Fruit fly (Drosophila melanogaster) whole organism, embryonic: Measurements from ENCODE around the gene CG10019.

ENCODE experiments used
- ATbp ChIP-seq: fragments of 200-800 bp; sonication (Bioruptor generic); optimal IDR thresholded peaks from 2 replicates; lab custom pipeline; 2017; ENCODE audit warnings: missing biosample characterization, mild to moderate bottlenecking, missing genetic modification characterization, missing genetic modification reagents
- Antp ChIP-seq: fragments of 200-800 bp; sonication (Bioruptor generic); optimal IDR thresholded peaks from 3 replicates; lab custom pipeline; 2016; ENCODE audit warnings: missing biosample characterization, missing genetic modification characterization
- B-H2 ChIP-seq: fragments of 200-800 bp; sonication (Bioruptor generic); optimal IDR thresholded peaks from 2 replicates; lab custom pipeline; 2018; ENCODE audit warnings: missing biosample characterization, mild to moderate bottlenecking, missing genetic modification characterization
- CG10274 ChIP-seq: fragments of 200-800 bp; sonication (Bioruptor generic); optimal IDR thresholded peaks from 3 replicates; lab custom pipeline; 2017; ENCODE audit warnings: missing biosample characterization, mild to moderate bottlenecking, missing genetic modification characterization
- CG10654 ChIP-seq: fragments of 200-800 bp; sonication (Bioruptor generic); optimal IDR thresholded peaks from 2 replicates; lab custom pipeline; 2016; ENCODE audit warnings: missing biosample characterization, missing genetic modification characterization
- CG10959 ChIP-seq: fragments of 200-800 bp; sonication (Bioruptor generic); IDR thresholded peaks from 2 replicates; pipeline ENCODE4 v1.3.6; 2022; ENCODE audit warnings: missing biosample characterization, missing genetic modification characterization
- CG11695 ChIP-seq: fragments of 200-800 bp; sonication (Bioruptor generic); IDR thresholded peaks from 3 replicates; pipeline ENCODE4 v1.3.6; 2022; ENCODE audit warnings: missing biosample characterization, missing genetic modification characterization
- CG12236 ChIP-seq: fragments of 200-800 bp; sonication (Bioruptor generic); optimal IDR thresholded peaks from 2 replicates; lab custom pipeline; 2016; ENCODE audit warnings: missing biosample characterization, missing genetic modification characterization
- CG13775 ChIP-seq: fragments of 200-800 bp; sonication (Bioruptor generic); optimal IDR thresholded peaks from 3 replicates; lab custom pipeline; 2017; ENCODE audit warnings: missing biosample characterization, mild to moderate bottlenecking, missing genetic modification characterization
- CG15514 ChIP-seq: fragments of 200-800 bp; sonication (Bioruptor generic); optimal IDR thresholded peaks from 3 replicates; lab custom pipeline; 2017; ENCODE audit warnings: missing biosample characterization, missing genetic modification characterization, mild to moderate bottlenecking, moderate library complexity, missing genetic modification reagents
- CG1602 ChIP-seq: fragments of 200-800 bp; sonication (Bioruptor generic); optimal IDR thresholded peaks from 3 replicates; lab custom pipeline; 2016; ENCODE audit warnings: missing biosample characterization, missing genetic modification characterization
- CG17829 ChIP-seq: fragments of 200-800 bp; optimal IDR thresholded peaks from 2 replicates; lab custom pipeline; 2019; ENCODE audit warnings: missing biosample characterization, mild to moderate bottlenecking, missing genetic modification characterization, moderate library complexity
- CG2120 ChIP-seq: fragments of 200-800 bp; sonication (Bioruptor generic); optimal IDR thresholded peaks from 3 replicates; lab custom pipeline; 2016; ENCODE audit warnings: missing biosample characterization, missing genetic modification characterization
- CG2129 ChIP-seq: fragments of 200-800 bp; sonication (Bioruptor generic); IDR thresholded peaks from 2 replicates; pipeline ENCODE4 v1.3.6; 2022; ENCODE audit warnings: missing biosample characterization, missing genetic modification characterization; ENCODE audit not compliant: partially characterized antibody
- CG30020 ChIP-seq: fragments of 200-800 bp; optimal IDR thresholded peaks from 2 replicates; lab custom pipeline; 2019; ENCODE audit warnings: missing biosample characterization, mild to moderate bottlenecking, missing genetic modification characterization, moderate library complexity
- CG30431 ChIP-seq: fragments of 200-800 bp; sonication (Bioruptor generic); optimal IDR thresholded peaks from 2 replicates; lab custom pipeline; 2017; ENCODE audit warnings: missing biosample characterization, missing genetic modification characterization
- CG33213 ChIP-seq: fragments of 200-800 bp; sonication (Bioruptor generic); optimal IDR thresholded peaks from 3 replicates; lab custom pipeline; 2016; ENCODE audit warnings: missing biosample characterization, missing genetic modification characterization
- CG3407 ChIP-seq: fragments of 200-800 bp; sonication (Bioruptor generic); optimal IDR thresholded peaks from 2 replicates; lab custom pipeline; 2018; ENCODE audit warnings: missing biosample characterization, mild to moderate bottlenecking, missing genetic modification characterization
- CG34376 ChIP-seq: fragments of 200-800 bp; sonication (Bioruptor generic); optimal IDR thresholded peaks from 2 replicates; lab custom pipeline; 2018; ENCODE audit warnings: missing biosample characterization, mild to moderate bottlenecking, missing genetic modification characterization
- CG4404 ChIP-seq: fragments of 200-800 bp; sonication (Bioruptor generic); IDR thresholded peaks from 2 replicates; pipeline ENCODE4 v1.3.6; 2022; ENCODE audit warnings: missing biosample characterization, missing genetic modification characterization
- CrebB ChIP-seq: fragments of 200-800 bp; sonication (Bioruptor generic); optimal IDR thresholded peaks from 3 replicates; lab custom pipeline; 2018; ENCODE audit warnings: missing biosample characterization, mild to moderate bottlenecking, missing genetic modification characterization
- Dek ChIP-seq: fragments of 200-800 bp; sonication (Bioruptor generic); optimal IDR thresholded peaks from 3 replicates; lab custom pipeline; 2019; ENCODE audit warnings: missing biosample characterization, mild to moderate bottlenecking, missing genetic modification characterization, moderate library complexity
- Ets97D ChIP-seq: fragments of 200-800 bp; sonication (Bioruptor generic); optimal IDR thresholded peaks from 3 replicates; lab custom pipeline; 2016; ENCODE audit warnings: missing biosample characterization, missing genetic modification characterization
- HHEX ChIP-seq: fragments of 200-800 bp; sonication (Bioruptor generic); optimal IDR thresholded peaks from 3 replicates; lab custom pipeline; 2017; ENCODE audit warnings: missing biosample characterization, mild to moderate bottlenecking, missing genetic modification characterization, missing genetic modification reagents
- Hmx ChIP-seq: fragments of 200-800 bp; sonication (Bioruptor generic); optimal IDR thresholded peaks from 2 replicates; lab custom pipeline; 2016; ENCODE audit warnings: missing biosample characterization, missing genetic modification characterization
- Hr3 ChIP-seq: fragments of 200-800 bp; sonication (Bioruptor generic); optimal IDR thresholded peaks from 3 replicates; lab custom pipeline; 2016; ENCODE audit warnings: missing biosample characterization, missing genetic modification characterization
- Myb ChIP-seq: fragments of 200-800 bp; sonication (Bioruptor generic); optimal IDR thresholded peaks from 2 replicates; lab custom pipeline; 2016; ENCODE audit warnings: missing biosample characterization, missing genetic modification characterization
- NFAT ChIP-seq: fragments of 200-800 bp; sonication (Bioruptor generic); IDR thresholded peaks from 2 replicates; pipeline ENCODE4 v1.3.6; 2022; ENCODE audit warnings: missing biosample characterization, missing genetic modification characterization
- NK7.1 ChIP-seq: fragments of 200-800 bp; sonication (Bioruptor generic); optimal IDR thresholded peaks from 3 replicates; lab custom pipeline; 2016; ENCODE audit warnings: missing biosample characterization, missing genetic modification characterization
- Nf-YB ChIP-seq: fragments of 200-800 bp; sonication (Bioruptor generic); optimal IDR thresholded peaks from 3 replicates; lab custom pipeline; 2019; ENCODE audit warnings: missing biosample characterization, mild to moderate bottlenecking, missing genetic modification characterization, moderate library complexity
- Oli ChIP-seq: fragments of 200-800 bp; sonication (Bioruptor generic); optimal IDR thresholded peaks from 2 replicates; lab custom pipeline; 2018; ENCODE audit warnings: missing biosample characterization, mild to moderate bottlenecking, missing genetic modification characterization, moderate library complexity
- abd-A ChIP-seq: fragments of 200-800 bp; sonication (Bioruptor generic); optimal IDR thresholded peaks from 3 replicates; lab custom pipeline; 2019; ENCODE audit warnings: missing biosample characterization, mild to moderate bottlenecking, missing genetic modification characterization, moderate library complexity
- bigmax ChIP-seq: fragments of 200-800 bp; sonication (Bioruptor generic); optimal IDR thresholded peaks from 2 replicates; lab custom pipeline; 2018; ENCODE audit warnings: missing biosample characterization, mild to moderate bottlenecking, missing genetic modification characterization
- bsh ChIP-seq, 2 experiments: fragments of 200-800 bp; sonication (Bioruptor generic); optimal IDR thresholded peaks; 2 replicates each; lab custom pipeline; 2017 to 2018; ENCODE audit warnings: mild to moderate bottlenecking in 2 of 2, missing biosample characterization in 2 of 2, missing genetic modification characterization in 2 of 2, moderate library complexity in 1 of 2
- btn ChIP-seq: fragments of 200-800 bp; sonication (Bioruptor generic); optimal IDR thresholded peaks from 2 replicates; lab custom pipeline; 2016; ENCODE audit warnings: missing biosample characterization, missing genetic modification characterization
- cg ChIP-seq: fragments of 200-800 bp; sonication (Bioruptor generic); optimal IDR thresholded peaks from 3 replicates; lab custom pipeline; 2019; ENCODE audit warnings: missing biosample characterization, mild to moderate bottlenecking, missing genetic modification characterization, moderate library complexity
- ftz-f1 ChIP-seq: fragments of 200-800 bp; sonication (Bioruptor generic); optimal IDR thresholded peaks from 2 replicates; lab custom pipeline; 2016; ENCODE audit warnings: missing biosample characterization, missing genetic modification characterization
- grau ChIP-seq: fragments of 200-800 bp; optimal IDR thresholded peaks from 3 replicates; lab custom pipeline; 2019; ENCODE audit warnings: missing biosample characterization, mild to moderate bottlenecking, missing genetic modification characterization, moderate library complexity
- grn ChIP-seq: fragments of 200-800 bp; sonication (Bioruptor generic); optimal IDR thresholded peaks from 3 replicates; lab custom pipeline; 2017; ENCODE audit warnings: missing biosample characterization, missing genetic modification characterization
- ken ChIP-seq: fragments of 200-800 bp; sonication (Bioruptor generic); IDR thresholded peaks from 3 replicates; pipeline ENCODE4 v1.3.6; 2022; ENCODE audit warnings: missing biosample characterization, missing genetic modification characterization
- nau ChIP-seq: fragments of 200-800 bp; sonication (Bioruptor generic); optimal IDR thresholded peaks from 3 replicates; lab custom pipeline; 2017; ENCODE audit warnings: missing biosample characterization, mild to moderate bottlenecking, missing genetic modification characterization, missing genetic modification reagents
- peb ChIP-seq: fragments of 200-800 bp; sonication (Bioruptor generic); IDR thresholded peaks from 2 replicates; pipeline ENCODE4 v1.3.6; 2022; ENCODE audit warnings: missing biosample characterization, missing genetic modification characterization
- pfk ChIP-seq: fragments of 200-800 bp; sonication (Bioruptor generic); optimal IDR thresholded peaks from 2 replicates; lab custom pipeline; 2018; ENCODE audit warnings: missing biosample characterization, mild to moderate bottlenecking, missing genetic modification characterization, moderate library complexity
- pita ChIP-seq: fragments of 200-800 bp; sonication (Bioruptor generic); optimal IDR thresholded peaks from 2 replicates; lab custom pipeline; 2017; ENCODE audit warnings: missing biosample characterization, mild to moderate bottlenecking, missing genetic modification characterization
- sc ChIP-seq, 3 experiments: fragments of >200 bp in 2 of 3; fragments of 200-800 bp in 1 of 3; sonication (Bioruptor generic) in 1 of 3; optimal IDR thresholded peaks; 2 replicates in 2 of 3; 3 replicates in 1 of 3; lab custom pipeline; 2017; ENCODE audit warnings: mild to moderate bottlenecking in 1 of 3, missing biosample characterization in 1 of 3, missing genetic modification characterization in 1 of 3, missing genetic modification reagents in 1 of 3
- tna ChIP-seq: fragments of 200-800 bp; sonication (Bioruptor generic); IDR thresholded peaks from 2 replicates; pipeline ENCODE4 v1.3.6; 2022; ENCODE audit warnings: missing biosample characterization, missing genetic modification characterization; ENCODE audit not compliant: partially characterized antibody
- trh ChIP-seq: fragments of 200-800 bp; sonication (Bioruptor generic); optimal IDR thresholded peaks from 2 replicates; lab custom pipeline; 2016; ENCODE audit warnings: missing biosample characterization, missing genetic modification characterization
- tup ChIP-seq: fragments of 200-800 bp; sonication (Bioruptor generic); optimal IDR thresholded peaks from 2 replicates; lab custom pipeline; 2016; ENCODE audit warnings: missing biosample characterization, mild to moderate bottlenecking, missing genetic modification characterization, moderate library complexity
- usp ChIP-seq: fragments of >200 bp; optimal IDR thresholded peaks from 2 replicates; lab custom pipeline; 2017; ENCODE audit warnings: missing biosample characterization, missing genetic modification characterization
- wor ChIP-seq: fragments of 200-800 bp; sonication (Bioruptor generic); IDR thresholded peaks from 2 replicates; pipeline ENCODE4 v1.3.6; 2022; ENCODE audit warnings: missing biosample characterization, missing genetic modification characterization

The CG10019 gene

dm6 chr2L:3754835-3755547, 24.7 kb downstream of the CG10019 start (continued):
- no peak for TF ChIP-seq CG3407 (GFP tag; lab: Kevin White, UChicago)
- no peak for TF ChIP-seq Antp
- TF ChIP-seq ftz-f1 (GFP tag; lab: Kevin White, UChicago), result no peak
- no peak for TF ChIP-seq Myb
- TF ChIP-seq sc (optimal IDR thresholded peaks at IDR 0.05; lab: Kevin White, UChicago), result no peak
- TF ChIP-seq sc (GFP tag; optimal IDR thresholded peaks at IDR 0.05; lab: Kevin White, UChicago), result no peak
- TF ChIP-seq CG2129 (GFP tag; lab: Robert Waterston, UW), result no peak
- no peak for TF ChIP-seq abd-A
- no peak for TF ChIP-seq cg (GFP tag; lab: Kevin White, UChicago)
- TF ChIP-seq tup (GFP tag; lab: Kevin White, UChicago), result no peak
- no peak for TF ChIP-seq ken
- TF ChIP-seq CG10959 (GFP tag; lab: Robert Waterston, UW), result no peak
- no peak for TF ChIP-seq CG33213 (GFP tag; lab: Kevin White, UChicago)
- peak; percentile 32 for TF ChIP-seq Oli (tag; lab: Kevin White, UChicago)
- no peak for TF ChIP-seq btn (GFP tag; lab: Kevin White, UChicago)
- TF ChIP-seq CG10654 (GFP tag; lab: Kevin White, UChicago), result no peak
- no peak for TF ChIP-seq ATbp (GFP tag; lab: Kevin White, UChicago)
- TF ChIP-seq CG30020 (tag; lab: Kevin White, UChicago), result no peak
- peak; percentile 78 for TF ChIP-seq CG2120 (GFP tag; lab: Kevin White, UChicago)
- TF ChIP-seq CrebB (tag; lab: Kevin White, UChicago), result peak; percentile 5
- TF ChIP-seq CG11695 (GFP tag; lab: Robert Waterston, UW), result peak; percentile 54; the same call in 2 of the 3 replicates
- TF ChIP-seq usp (GFP tag; lab: Kevin White, UChicago), result no peak
- TF ChIP-seq pfk (GFP tag; lab: Kevin White, UChicago), result no peak
- peak; percentile 45 for TF ChIP-seq CG15514 (GFP tag; lab: Kevin White, UChicago)
- TF ChIP-seq Dek (tag; lab: Kevin White, UChicago), result peak; percentile 38
- peak; percentile 19; the same call in 1 of the 2 replicates for TF ChIP-seq NFAT (GFP tag; lab: Robert Waterston, UW)
- TF ChIP-seq CG1602 (GFP tag; lab: Kevin White, UChicago), result no peak
- TF ChIP-seq CG10274 (GFP tag; lab: Kevin White, UChicago), result no peak
- no peak for TF ChIP-seq Hmx
- no peak for TF ChIP-seq CG13775
- no peak for TF ChIP-seq peb
- TF ChIP-seq tna (GFP tag; lab: Robert Waterston, UW), result no peak
- no peak for TF ChIP-seq trh (GFP tag; lab: Kevin White, UChicago)
- no peak for TF ChIP-seq Nf-YB (GFP tag; lab: Kevin White, UChicago)
- no peak for TF ChIP-seq Ets97D (GFP tag; lab: Kevin White, UChicago)
- TF ChIP-seq B-H2 (GFP tag; lab: Kevin White, UChicago), result no peak
- peak; percentile 15 for TF ChIP-seq HHEX (GFP tag; lab: Kevin White, UChicago)
- no peak for TF ChIP-seq grn (GFP tag; lab: Kevin White, UChicago)
- TF ChIP-seq nau (GFP tag; lab: Kevin White, UChicago), result no peak
- TF ChIP-seq pita (GFP tag; lab: Kevin White, UChicago), result no peak
- no peak for TF ChIP-seq CG4404 (GFP tag; lab: Robert Waterston, UW)
- no peak for TF ChIP-seq bsh (GFP tag; optimal IDR thresholded peaks at IDR 0.05; lab: Kevin White, UChicago)
- TF ChIP-seq CG34376 (GFP tag; lab: Kevin White, UChicago), result no peak
- TF ChIP-seq CG30431, result no peak
- no peak for TF ChIP-seq CG12236 (GFP tag; lab: Kevin White, UChicago)
- no peak for TF ChIP-seq NK7.1 (GFP tag; lab: Kevin White, UChicago)
- TF ChIP-seq bigmax (GFP tag; lab: Kevin White, UChicago), result no peak
- no peak for TF ChIP-seq grau (tag; lab: Kevin White, UChicago)
- no peak for TF ChIP-seq CG17829 (tag; lab: Kevin White, UChicago)
- no peak for TF ChIP-seq Hr3 (GFP tag; lab: Kevin White, UChicago)
- no peak for TF ChIP-seq wor (GFP tag; lab: Robert Waterston, UW)
